Worm (Caenorhabditis elegans) whole organism, late embryonic: ENCODE data around the gene zif-1.

Source experiments
- C38D4.7 ChIP-seq: fragments of 200-800 bp; sonication (Bioruptor generic); optimal IDR thresholded peaks from 2 replicates; lab custom pipeline; 2018; ENCODE audit warnings: mild to moderate bottlenecking, missing genetic modification characterization, moderate library complexity, missing compliant biosample characterization
- K09A11.1 ChIP-seq: sonication (generic microtip); optimal IDR thresholded peaks from 2 replicates; lab custom pipeline; 2017; ENCODE audit warnings: antibody characterized with exemption, mild to moderate bottlenecking, missing genetic modification characterization, missing compliant biosample characterization; ENCODE audit not compliant: insufficient read depth
- ceh-45 ChIP-seq: fragments of 200-800 bp; sonication (Bioruptor generic); IDR thresholded peaks from 2 replicates; pipeline ENCODE4 v1.3.6; 2022; ENCODE audit warnings: missing genetic modification reagents, missing genetic modification characterization, missing compliant biosample characterization
- hlh-6 ChIP-seq: sonication (generic microtip); optimal IDR thresholded peaks from 2 replicates; lab custom pipeline; 2016; ENCODE audit warnings: missing genotype, missing genetic modification characterization, missing compliant biosample characterization
- pha-4 ChIP-seq: fragments of 150-350 bp; optimal IDR thresholded peaks from 2 replicates; lab custom pipeline; 2018; ENCODE audit warnings: missing biosample characterization, missing genetic modification reagents, missing genetic modification characterization
- sox-2 ChIP-seq: fragments of 200-800 bp; sonication (Bioruptor generic); IDR thresholded peaks from 2 replicates; pipeline ENCODE4 v1.3.6; 2022; ENCODE audit warnings: missing genetic modification reagents, missing genetic modification characterization, missing compliant biosample characterization
- tbx-2 ChIP-seq: sonication (generic microtip); optimal IDR thresholded peaks from 2 replicates; lab custom pipeline; 2016; ENCODE audit warnings: missing genetic modification characterization, missing compliant biosample characterization
- unc-55 ChIP-seq: sonication (generic microtip); optimal IDR thresholded peaks from 2 replicates; lab custom pipeline; 2017; ENCODE audit warnings: missing biosample characterization, missing genetic modification reagents, missing genetic modification characterization

ce11 chrIII:8984412-8984811 is 18.2 kb upstream of the zif-1 start:
- TF ChIP-seq unc-55 (GFP tag; lab: Kevin White, UChicago): no peak
- TF ChIP-seq ceh-45: no peak
- TF ChIP-seq tbx-2: no peak
- no peak for TF ChIP-seq sox-2 (GFP tag; lab: Robert Waterston, UW)
- TF ChIP-seq hlh-6 (tag; lab: Kevin White, UChicago): no peak
- no peak for TF ChIP-seq C38D4.7 (GFP tag; lab: Kevin White, UChicago)
- no peak for TF ChIP-seq K09A11.1 (tag; lab: Kevin White, UChicago)
- TF ChIP-seq pha-4 (tag; lab: Kevin White, UChicago): no peak
